Fruit fly (Drosophila melanogaster) whole organism, adult: ENCODE results near the gene CG13077.
A peak's percentile ranks its signal among the peaks of the same experiment; 100 is the strongest.

Experiments used
- CG11617 ChIP-seq: fragments of 200-800 bp; sonication (Bioruptor generic); optimal IDR thresholded peaks from 2 replicates; lab custom pipeline; 2017; ENCODE audit warnings: mild to moderate bottlenecking, missing biosample characterization, missing genetic modification reagents, missing genetic modification characterization
- CG12768 ChIP-seq: fragments of 200-800 bp; sonication (Bioruptor generic); optimal IDR thresholded peaks from 2 replicates; lab custom pipeline; 2017; ENCODE audit warnings: missing biosample characterization, missing genetic modification characterization, mild to moderate bottlenecking, moderate library complexity, missing genetic modification reagents
- CG1620 ChIP-seq: fragments of 200-800 bp; sonication (Bioruptor generic); optimal IDR thresholded peaks from 2 replicates; lab custom pipeline; 2016; ENCODE audit warnings: missing biosample characterization, missing genetic modification characterization
- CG7101 ChIP-seq: fragments of 200-800 bp; sonication (Bioruptor generic); optimal IDR thresholded peaks from 2 replicates; lab custom pipeline; 2018; ENCODE audit warnings: missing biosample characterization, mild to moderate bottlenecking, missing genetic modification characterization, moderate library complexity
- Mnt ChIP-seq: fragments of 200-800 bp; sonication (Bioruptor generic); optimal IDR thresholded peaks from 2 replicates; lab custom pipeline; 2016; ENCODE audit warnings: missing biosample characterization, mild to moderate bottlenecking, missing genetic modification characterization
- bab1 ChIP-seq: fragments of 200-800 bp; sonication (Bioruptor generic); optimal IDR thresholded peaks from 3 replicates; lab custom pipeline; 2019; ENCODE audit warnings: missing biosample characterization, mild to moderate bottlenecking, missing genetic modification characterization, moderate library complexity

- peak; percentile 99 for TF ChIP-seq CG12768 (GFP tag; lab: Kevin White, UChicago)
- TF ChIP-seq CG1620 (GFP tag; lab: Kevin White, UChicago), result peak; percentile 96
- TF ChIP-seq Mnt (GFP tag; lab: Kevin White, UChicago), result peak; percentile 92
- peak; percentile 99 for TF ChIP-seq CG7101 (tag; lab: Kevin White, UChicago)
- peak; percentile 99 for TF ChIP-seq CG11617
- peak; percentile 99 for TF ChIP-seq bab1 (GFP tag; lab: Kevin White, UChicago)
Observed at dm6 chr2L:19528308-19528707, 37.4 kb upstream of the CG13077 start.
